Worm (Caenorhabditis elegans): Measurements from ENCODE around the gene cutl-27.

ce11 chrIV:11928388-11928787 is 50.0 kb downstream of the cutl-27 start:
- TF ChIP-seq pha-4 (tag; optimal IDR thresholded peaks at IDR 0.05): no peak
- TF ChIP-seq unc-62 (GFP tag; optimal IDR thresholded peaks at IDR 0.05): no peak
- TF ChIP-seq nhr-12 (tag; optimal IDR thresholded peaks at IDR 0.05): no peak
- peak; percentile 26 for TF ChIP-seq sptf-1 (tag; optimal IDR thresholded peaks at IDR 0.05)
- TF ChIP-seq snpc-4 (tag; optimal IDR thresholded peaks at IDR 0.05): no peak
- no peak for TF ChIP-seq elt-3 (tag; optimal IDR thresholded peaks at IDR 0.05)
- TF ChIP-seq mab-5 (tag; optimal IDR thresholded peaks at IDR 0.05): no peak
- TF ChIP-seq nhr-237 (tag; optimal IDR thresholded peaks at IDR 0.05): no peak
- TF ChIP-seq blmp-1 (tag; optimal IDR thresholded peaks at IDR 0.05): no peak
- TF ChIP-seq lin-13 (tag; optimal IDR thresholded peaks at IDR 0.05): no peak
- TF ChIP-seq elt-1 (tag; optimal IDR thresholded peaks at IDR 0.05; ENCODE audit: borderline replicate concordance, insufficient read depth): no peak
- TF ChIP-seq ham-2 (GFP tag; optimal IDR thresholded peaks at IDR 0.05): peak; percentile 68
- TF ChIP-seq zip-8 (tag; optimal IDR thresholded peaks at IDR 0.05): no peak
- no peak for TF ChIP-seq unc-39 (tag; optimal IDR thresholded peaks at IDR 0.05)

Measured in whole organism, mixed stage, embryonic.